Fruit fly (Drosophila melanogaster) whole organism, pupa: ENCODE results near the gene Gs1.

ENCODE experiments used
- CG10348 ChIP-seq: fragments of 200-800 bp; sonication (Bioruptor generic); IDR thresholded peaks from 2 replicates; pipeline ENCODE4 v1.3.6; 2022; ENCODE audit warnings: missing biosample characterization, missing genetic modification characterization
- CG13204 ChIP-seq: fragments of 200-800 bp; sonication (Bioruptor generic); optimal IDR thresholded peaks from 2 replicates; lab custom pipeline; 2018; ENCODE audit warnings: missing biosample characterization, mild to moderate bottlenecking, missing genetic modification characterization, moderate library complexity
- CG8159 ChIP-seq: fragments of 200-800 bp; sonication (Bioruptor generic); optimal IDR thresholded peaks from 3 replicates; lab custom pipeline; 2018; ENCODE audit warnings: missing biosample characterization, mild to moderate bottlenecking, missing genetic modification characterization, moderate library complexity
- CG8301 ChIP-seq: fragments of 200-800 bp; sonication (Bioruptor generic); optimal IDR thresholded peaks from 2 replicates; lab custom pipeline; 2018; ENCODE audit warnings: missing biosample characterization, mild to moderate bottlenecking, missing genetic modification characterization
- D1 ChIP-seq: fragments of 200-800 bp; sonication (Bioruptor generic); optimal IDR thresholded peaks from 2 replicates; lab custom pipeline; 2018; ENCODE audit warnings: missing biosample characterization, mild to moderate bottlenecking, missing genetic modification characterization, moderate library complexity
- EcR ChIP-seq: fragments of 200-800 bp; sonication (Bioruptor generic); optimal IDR thresholded peaks from 3 replicates; lab custom pipeline; 2019; ENCODE audit warnings: missing biosample characterization, missing genetic modification characterization, mild to moderate bottlenecking, moderate library complexity, missing genetic modification reagents
- Pif1B ChIP-seq: fragments of 200-800 bp; sonication (Bioruptor generic); optimal IDR thresholded peaks from 3 replicates; lab custom pipeline; 2016; ENCODE audit warnings: missing biosample characterization, missing genetic modification characterization
- Snoo ChIP-seq: fragments of 200-800 bp; sonication (Bioruptor generic); optimal IDR thresholded peaks from 3 replicates; lab custom pipeline; 2017; ENCODE audit warnings: missing biosample characterization, mild to moderate bottlenecking, missing genetic modification characterization, inconsistent platforms
- gl ChIP-seq: fragments of 200-800 bp; sonication (Bioruptor generic); optimal IDR thresholded peaks from 2 replicates; lab custom pipeline; 2018; ENCODE audit warnings: missing biosample characterization, mild to moderate bottlenecking, missing genetic modification characterization

dm6 chr2L:161453-162175, 29.7 kb downstream of the Gs1 start:
- TF ChIP-seq CG10348 (GFP tag; lab: Robert Waterston, UW): no peak
- peak; percentile 67 for TF ChIP-seq EcR
- TF ChIP-seq Snoo: peak; percentile 19
- TF ChIP-seq Pif1B: peak; percentile 76
- no peak for TF ChIP-seq D1
- peak; percentile 40 for TF ChIP-seq gl (tag; lab: Kevin White, UChicago)
- peak; percentile 35 for TF ChIP-seq CG8159 (tag; lab: Kevin White, UChicago)
- peak; percentile 28 for TF ChIP-seq CG13204 (GFP tag; lab: Kevin White, UChicago)
- TF ChIP-seq CG8301: peak; percentile 55
